In the genomic region with DNA sequence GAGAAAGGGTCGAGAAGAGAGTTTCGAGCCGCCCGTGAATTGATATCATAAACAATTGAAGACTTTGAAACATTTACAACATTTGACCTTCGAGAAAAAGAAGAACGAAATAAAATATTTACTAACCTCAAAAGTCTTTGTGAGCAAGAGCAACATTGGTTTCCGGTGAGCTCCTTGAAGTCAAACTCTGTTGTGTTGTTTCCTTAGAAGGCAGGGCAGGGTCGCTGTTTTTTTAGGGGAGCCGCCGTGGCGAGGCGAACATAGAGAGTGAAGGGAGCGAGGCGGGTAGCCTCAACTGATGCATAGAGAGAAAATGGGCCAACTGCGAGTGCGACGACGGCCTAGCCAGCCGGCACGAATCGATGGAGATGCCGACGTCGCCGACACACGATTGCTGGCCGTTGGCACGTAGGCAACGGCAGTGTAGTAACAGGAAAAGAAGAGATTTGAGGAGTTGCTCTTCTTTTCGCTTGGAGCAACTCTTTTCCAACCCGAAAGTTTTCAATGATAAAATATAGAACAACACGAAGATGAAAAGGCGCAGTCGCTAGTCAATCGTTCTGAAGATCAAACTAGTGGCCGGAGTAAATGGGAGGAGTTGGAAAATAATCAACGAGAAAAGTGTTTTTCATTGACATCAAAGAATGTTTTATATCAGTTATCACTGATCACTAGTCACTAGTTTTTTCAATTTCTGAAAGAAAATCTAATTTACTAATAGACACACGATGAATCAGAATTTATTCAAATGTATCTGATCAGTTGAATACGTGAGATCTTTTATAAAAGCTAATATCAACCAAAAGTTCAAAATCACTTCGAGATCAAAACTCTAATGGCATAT, we compare ENCODE assay signal across 5 worm cellular contexts.
A peak's percentile ranks its signal among the peaks of the same experiment; 100 is the strongest.
TF ChIP-seq lines count a peak whose summit lies in the region.

A gene (minus strand): TSS at position 557 of the 844 bp plus-strand sequence.

TF ChIP-seq in whole organism, L1 larva, 84 proteins besides CTCF, POLR2A, EP300 and RAD21 (continued from another document and continues in another):
- peak; percentile 36 for TF ChIP-seq egl-13 (tag; optimal IDR thresholded peaks at IDR 0.05; lab: Kevin White, UChicago)
- TF ChIP-seq rnt-1 (tag; optimal IDR thresholded peaks at IDR 0.05; lab: Kevin White, UChicago), result peak; percentile 60
- peak; percentile 65 for TF ChIP-seq swsn-7 (tag; optimal IDR thresholded peaks at IDR 0.05; lab: Kevin White, UChicago)
- no peak for TF ChIP-seq blmp-1 (tag; optimal IDR thresholded peaks at IDR 0.05; lab: Kevin White, UChicago)
- peak; percentile 31 for TF ChIP-seq nhr-85 (tag; lab: Kevin White, UChicago)
- TF ChIP-seq ztf-11 (tag; optimal IDR thresholded peaks at IDR 0.05; lab: Kevin White, UChicago), result peak in 1 of 2 experiments; percentile 14
- no peak for TF ChIP-seq lin-39 (tag; optimal IDR thresholded peaks at IDR 0.05; lab: Kevin White, UChicago)
- peak; percentile 42 for TF ChIP-seq xbp-1 (tag; optimal IDR thresholded peaks at IDR 0.05; lab: Kevin White, UChicago)
- TF ChIP-seq aly-2 (tag; optimal IDR thresholded peaks at IDR 0.05; lab: Kevin White, UChicago), result no peak
- no peak for TF ChIP-seq hlh-17 (GFP tag; optimal IDR thresholded peaks at IDR 0.05; lab: Kevin White, UChicago; ENCODE audit: borderline replicate concordance)
- peak; percentile 21 for TF ChIP-seq nhr-20 (tag; optimal IDR thresholded peaks at IDR 0.05; lab: Kevin White, UChicago)
- peak; percentile 20 to 73 (median 23) for TF ChIP-seq ceh-82 (tag; optimal IDR thresholded peaks at IDR 0.05; lab: Kevin White, UChicago)
- TF ChIP-seq skn-1 (tag; optimal IDR thresholded peaks at IDR 0.05; lab: Kevin White, UChicago), result no peak
- peak in 1 of 2 experiments; percentile 12 for TF ChIP-seq lsy-2 (tag; optimal IDR thresholded peaks at IDR 0.05; lab: Kevin White, UChicago)
- peak in 1 of 2 experiments; percentile 24 for TF ChIP-seq mdl-1 (tag; optimal IDR thresholded peaks at IDR 0.05; lab: Kevin White, UChicago)
- peak; percentile 15 for TF ChIP-seq nhr-90 (tag; optimal IDR thresholded peaks at IDR 0.05; lab: Kevin White, UChicago; ENCODE audit: poor library complexity)
- peak; percentile 20 for TF ChIP-seq mef-2 (tag; optimal IDR thresholded peaks at IDR 0.05; lab: Kevin White, UChicago)
- TF ChIP-seq nhr-19 (GFP tag; conservative IDR thresholded peaks at IDR 0.05; lab: Robert Waterston, UW), result peak; percentile 65
- TF ChIP-seq lin-35 (GFP tag; optimal IDR thresholded peaks at IDR 0.05; lab: Kevin White, UChicago), result peak; percentile 22 to 32
- TF ChIP-seq nhr-76 (tag; optimal IDR thresholded peaks at IDR 0.05; lab: Kevin White, UChicago), result no peak
- TF ChIP-seq tlp-1 (tag; optimal IDR thresholded peaks at IDR 0.05; lab: Kevin White, UChicago), result no peak
- peak; percentile 95 for TF ChIP-seq aha-1 (tag; optimal IDR thresholded peaks at IDR 0.05; lab: Kevin White, UChicago)
- peak; percentile 57 for TF ChIP-seq nhr-47 (tag; optimal IDR thresholded peaks at IDR 0.05; lab: Kevin White, UChicago)
- TF ChIP-seq unc-86 (tag; optimal IDR thresholded peaks at IDR 0.05; lab: Kevin White, UChicago), result peak; percentile 38

TF ChIP-seq in whole organism, L2 larva, 48 proteins besides CTCF, POLR2A, EP300 and RAD21 (continued from another document):
- TF ChIP-seq ztf-1 (GFP tag; conservative IDR thresholded peaks at IDR 0.05; lab: Robert Waterston, UW) (no peak), C34F6.9 (tag; optimal IDR thresholded peaks at IDR 0.05; lab: Kevin White, UChicago) (peak; percentile 50), lsy-2 (tag; optimal IDR thresholded peaks at IDR 0.05; lab: Kevin White, UChicago) (peak in 1 of 2 experiments; percentile 46), crh-2 (tag; optimal IDR thresholded peaks at IDR 0.05; lab: Kevin White, UChicago) (peak; percentile 23), zag-1 (tag; optimal IDR thresholded peaks at IDR 0.05; lab: Kevin White, UChicago) (peak; percentile 73), elt-3 (tag; optimal IDR thresholded peaks at IDR 0.05; lab: Kevin White, UChicago) (no peak), ama-1 (optimal IDR thresholded peaks at IDR 0.05; lab: Kevin White, UChicago) (peak; percentile 37), sem-4 (tag; optimal IDR thresholded peaks at IDR 0.05; lab: Kevin White, UChicago) (peak; percentile 19), nhr-77 (tag; optimal IDR thresholded peaks at IDR 0.05; lab: Kevin White, UChicago) (no peak), lin-11 (tag; optimal IDR thresholded peaks at IDR 0.05; lab: Kevin White, UChicago) (peak; percentile 68), mdl-1 (tag; optimal IDR thresholded peaks at IDR 0.05; lab: Kevin White, UChicago) (peak in 1 of 2 experiments; percentile 6)

TF ChIP-seq in whole organism, L3 larva, 47 proteins besides CTCF, POLR2A, EP300 and RAD21 (continued from another document):
- peak; percentile 52 for TF ChIP-seq fkh-10 (GFP tag; optimal IDR thresholded peaks at IDR 0.05; lab: Kevin White, UChicago)
- TF ChIP-seq nhr-76 (tag; optimal IDR thresholded peaks at IDR 0.05; lab: Kevin White, UChicago), result no peak
- TF ChIP-seq nhr-67 (tag; optimal IDR thresholded peaks at IDR 0.05; lab: Kevin White, UChicago), result no peak
- peak; percentile 31 for TF ChIP-seq tbx-2 (tag; optimal IDR thresholded peaks at IDR 0.05; lab: Kevin White, UChicago)
- peak; percentile 71 for TF ChIP-seq nfya-1 (tag; optimal IDR thresholded peaks at IDR 0.05; lab: Kevin White, UChicago; ENCODE audit: insufficient read depth)
- no peak for TF ChIP-seq jun-1 (tag; optimal IDR thresholded peaks at IDR 0.05; lab: Kevin White, UChicago)

TF ChIP-seq in whole organism, L4 larva, 104 proteins besides CTCF, POLR2A, EP300 and RAD21 (continued from another document):
- TF ChIP-seq aha-1 (tag; lab: Kevin White, UChicago) (peak; percentile 100), daf-19 (GFP tag; conservative IDR thresholded peaks at IDR 0.05; lab: Robert Waterston, UW) (0 out of 2 replicates have a peak, but pooled peaks have one; percentile 36), Y48G9A.11 (GFP tag; IDR thresholded peaks at IDR 0.05; lab: Robert Waterston, UW) (peak; percentile 45; the same call in 1 of the 2 replicates), madf-9 (GFP tag; conservative IDR thresholded peaks at IDR 0.05; lab: Robert Waterston, UW) (peak; percentile 59; the same call in 1 of the 2 replicates), nhr-42 (GFP tag; IDR thresholded peaks at IDR 0.05; lab: Robert Waterston, UW) (0 out of 2 replicates have a peak, but pooled peaks have one; percentile 53), lin-38 (GFP tag; IDR thresholded peaks at IDR 0.05; lab: Robert Waterston, UW) (peak; percentile 9; the same call in 1 of the 2 replicates), ctbp-1 (GFP tag; IDR thresholded peaks at IDR 0.05; lab: Robert Waterston, UW) (peak; percentile 78), php-3 (GFP tag; IDR thresholded peaks at IDR 0.05; lab: Robert Waterston, UW) (no peak), nhr-48 (tag; optimal IDR thresholded peaks at IDR 0.05; lab: Kevin White, UChicago) (peak; percentile 47), mdl-1 (tag; optimal IDR thresholded peaks at IDR 0.05; lab: Kevin White, UChicago) (peak in 1 of 2 experiments; percentile 10), vab-7 (GFP tag; IDR thresholded peaks at IDR 0.05; lab: Robert Waterston, UW) (no peak), madf-5 (GFP tag; IDR thresholded peaks at IDR 0.05; lab: Robert Waterston, UW) (0 out of 4 replicates have a peak, but pooled peaks of 1 of the 2 experiments have one; percentile 2), F37D6.2 (tag; optimal IDR thresholded peaks at IDR 0.05; lab: Kevin White, UChicago) (peak; percentile 27), ceh-28 (tag; optimal IDR thresholded peaks at IDR 0.05; lab: Kevin White, UChicago) (no peak), nhr-11 (tag; optimal IDR thresholded peaks at IDR 0.05; lab: Kevin White, UChicago) (peak; percentile 5), arid-1 (GFP tag; conservative IDR thresholded peaks at IDR 0.05; lab: Robert Waterston, UW) (peak; percentile 73), lim-7 (GFP tag; IDR thresholded peaks at IDR 0.05; lab: Robert Waterston, UW) (0 out of 2 replicates have a peak, but pooled peaks have one; percentile 23), sdz-12 (GFP tag; optimal IDR thresholded peaks at IDR 0.05; lab: Kevin White, UChicago) (peak; percentile 33), nhr-10 (tag; optimal IDR thresholded peaks at IDR 0.05; lab: Kevin White, UChicago) (peak; percentile 28), hlh-11 (tag; optimal IDR thresholded peaks at IDR 0.05; lab: Kevin White, UChicago) (peak; percentile 4), Y75B8A.6 (GFP tag; IDR thresholded peaks at IDR 0.05; lab: Robert Waterston, UW) (0 out of 2 replicates have a peak, but pooled peaks have one; percentile 40), duxl-1 (tag; optimal IDR thresholded peaks at IDR 0.05; lab: Kevin White, UChicago; ENCODE audit: poor library complexity) (no peak), rbr-2 (tag; optimal IDR thresholded peaks at IDR 0.05; lab: Kevin White, UChicago) (peak; percentile 59), ama-1 (optimal IDR thresholded peaks at IDR 0.05; lab: Kevin White, UChicago) (peak; percentile 62), D1046.2 (GFP tag; IDR thresholded peaks at IDR 0.05; lab: Robert Waterston, UW) (no peak), ceh-20 (GFP tag; IDR thresholded peaks at IDR 0.05; lab: Robert Waterston, UW) (peak; percentile 55; the same call in 1 of the 2 replicates), spr-3 (GFP tag; optimal IDR thresholded peaks at IDR 0.05; lab: Kevin White, UChicago) (peak; percentile 37), fkh-10 (GFP tag; optimal IDR thresholded peaks at IDR 0.05; lab: Kevin White, UChicago) (peak; percentile 42), snpc-1.2 (GFP tag; IDR thresholded peaks at IDR 0.05; lab: Robert Waterston, UW) (peak; percentile 42; the same call in 1 of the 2 replicates), nhr-28 (tag; optimal IDR thresholded peaks at IDR 0.05; lab: Kevin White, UChicago) (peak; percentile 7), mep-1 (tag; optimal IDR thresholded peaks at IDR 0.05; lab: Kevin White, UChicago) (peak; percentile 15), skn-1 (tag; optimal IDR thresholded peaks at IDR 0.05; lab: Kevin White, UChicago) (no peak), lsy-2 (tag; optimal IDR thresholded peaks at IDR 0.05; lab: Kevin White, UChicago) (peak; percentile 7 to 24), hif-1 (tag; optimal IDR thresholded peaks at IDR 0.05; lab: Kevin White, UChicago) (peak; percentile 95 to 100), dpl-1 (GFP tag; optimal IDR thresholded peaks at IDR 0.05; lab: Kevin White, UChicago) (no peak), F10B5.3 (tag; optimal IDR thresholded peaks at IDR 0.05; lab: Kevin White, UChicago) (no peak), egl-43 (GFP tag; IDR thresholded peaks at IDR 0.05; lab: Robert Waterston, UW) (peak; percentile 81)

TF ChIP-seq in whole organism, young adult, 124 proteins besides CTCF, POLR2A, EP300 and RAD21 (continued from another document):
- TF ChIP-seq lin-40 (tag; optimal IDR thresholded peaks at IDR 0.05; lab: Kevin White, UChicago) (peak; percentile 39), C17E4.6 (GFP tag; IDR thresholded peaks at IDR 0.05; lab: Robert Waterston, UW) (no peak), lin-26 (GFP tag; IDR thresholded peaks at IDR 0.05; lab: Robert Waterston, UW) (peak; percentile 59), ama-1 (optimal IDR thresholded peaks at IDR 0.05; lab: Kevin White, UChicago) (peak; percentile 61), ama-1 (GFP tag; optimal IDR thresholded peaks at IDR 0.05; lab: Kevin White, UChicago) (no peak), egl-44 (GFP tag; IDR thresholded peaks at IDR 0.05; lab: Robert Waterston, UW) (0 out of 2 replicates have a peak, but pooled peaks have one; percentile 37), ztf-3 (GFP tag; optimal IDR thresholded peaks at IDR 0.05; lab: Kevin White, UChicago) (no peak), F22D6.2 (tag; optimal IDR thresholded peaks at IDR 0.05; lab: Kevin White, UChicago) (no peak), fkh-3 (tag; optimal IDR thresholded peaks at IDR 0.05; lab: Kevin White, UChicago) (no peak), zfh-2 (GFP tag; conservative IDR thresholded peaks at IDR 0.05; lab: Robert Waterston, UW) (peak; percentile 92), madf-3 (GFP tag; IDR thresholded peaks at IDR 0.05; lab: Robert Waterston, UW) (0 out of 2 replicates have a peak, but pooled peaks have one; percentile 35), Y95B8A.8 (GFP tag; IDR thresholded peaks at IDR 0.05; lab: Robert Waterston, UW) (no peak)
